Worm (Caenorhabditis elegans) whole organism, late embryonic: Measurements from ENCODE around the gene sam-4.

ENCODE experiments used
- C08G9.2 ChIP-seq: sonication (generic microtip); optimal IDR thresholded peaks from 2 replicates; lab custom pipeline; 2016; ENCODE audit warnings: mild to moderate bottlenecking, missing genetic modification characterization, moderate library complexity, missing compliant biosample characterization
- F13H6.1 ChIP-seq: sonication (generic microtip); optimal IDR thresholded peaks from 2 replicates; lab custom pipeline; 2016; ENCODE audit warnings: missing genetic modification characterization, missing compliant biosample characterization
- K02D7.2 ChIP-seq: sonication (generic microtip); optimal IDR thresholded peaks from 2 replicates; lab custom pipeline; 2017; ENCODE audit warnings: mild to moderate bottlenecking, missing genetic modification characterization, missing compliant biosample characterization
- ahr-1 ChIP-seq: sonication (generic microtip); optimal IDR thresholded peaks from 2 replicates; lab custom pipeline; 2016; ENCODE audit warnings: missing genetic modification characterization, missing compliant biosample characterization
- ama-1 ChIP-seq: fragments of 150-350 bp; optimal IDR thresholded peaks from 2 replicates; lab custom pipeline; 2014
- ceh-14 ChIP-seq: sonication (generic microtip); optimal IDR thresholded peaks from 2 replicates; lab custom pipeline; 2016; ENCODE audit warnings: missing genotype, missing genetic modification characterization, missing compliant biosample characterization
- ceh-18 ChIP-seq: sonication (generic microtip); optimal IDR thresholded peaks from 2 replicates; lab custom pipeline; 2016; ENCODE audit warnings: missing genetic modification characterization, missing compliant biosample characterization
- ceh-2 ChIP-seq: sonication (generic microtip); optimal IDR thresholded peaks from 2 replicates; lab custom pipeline; 2016; ENCODE audit warnings: missing genotype, missing genetic modification characterization, missing compliant biosample characterization
- ceh-22 ChIP-seq: sonication (generic microtip); optimal IDR thresholded peaks from 2 replicates; lab custom pipeline; 2017; ENCODE audit warnings: missing biosample characterization, missing genetic modification characterization
- ceh-31 ChIP-seq: sonication (generic microtip); optimal IDR thresholded peaks from 2 replicates; lab custom pipeline; 2016; ENCODE audit warnings: missing genetic modification characterization, missing compliant biosample characterization
- ceh-34 ChIP-seq: sonication (generic microtip); optimal IDR thresholded peaks from 2 replicates; lab custom pipeline; 2016; ENCODE audit warnings: mild to moderate bottlenecking, missing genetic modification characterization, missing compliant biosample characterization
- ceh-48 ChIP-seq: sonication (generic microtip); optimal IDR thresholded peaks from 2 replicates; lab custom pipeline; 2016; ENCODE audit warnings: missing genetic modification characterization, inconsistent platforms, missing compliant biosample characterization
- ceh-6 ChIP-seq: fragments of 200-800 bp; sonication (Bioruptor generic); optimal IDR thresholded peaks from 2 replicates; lab custom pipeline; 2018; ENCODE audit warnings: mild to moderate bottlenecking, missing genetic modification characterization, missing compliant biosample characterization
- dmd-4 ChIP-seq: sonication (generic microtip); optimal IDR thresholded peaks from 2 replicates; lab custom pipeline; 2016; ENCODE audit warnings: borderline replicate concordance, missing genetic modification characterization, missing compliant biosample characterization
- dve-1 ChIP-seq: sonication (generic microtip); optimal IDR thresholded peaks from 2 replicates; lab custom pipeline; 2017; ENCODE audit warnings: antibody characterized with exemption, mild to moderate bottlenecking, missing genetic modification characterization, missing compliant biosample characterization
- ets-4 ChIP-seq: sonication (generic microtip); optimal IDR thresholded peaks from 2 replicates; lab custom pipeline; 2016; ENCODE audit warnings: missing genetic modification characterization, missing compliant biosample characterization
- fkh-10 ChIP-seq: fragments of 150-350 bp; optimal IDR thresholded peaks from 2 replicates; lab custom pipeline; 2014; ENCODE audit warnings: missing biosample characterization, missing genetic modification reagents, missing genetic modification characterization
- fkh-6 ChIP-seq: sonication (generic microtip); optimal IDR thresholded peaks from 2 replicates; lab custom pipeline; 2016; ENCODE audit warnings: missing genetic modification characterization, missing compliant biosample characterization
- hlh-13 ChIP-seq: fragments of 200-800 bp; sonication (Bioruptor generic); optimal IDR thresholded peaks from 2 replicates; lab custom pipeline; 2018; ENCODE audit warnings: mild to moderate bottlenecking, missing genetic modification characterization, missing compliant biosample characterization
- hlh-6 ChIP-seq: sonication (generic microtip); optimal IDR thresholded peaks from 2 replicates; lab custom pipeline; 2016; ENCODE audit warnings: missing genotype, missing genetic modification characterization, missing compliant biosample characterization
- hlh-8 ChIP-seq: sonication (generic microtip); optimal IDR thresholded peaks from 2 replicates; lab custom pipeline; 2016; ENCODE audit warnings: missing genotype, missing genetic modification characterization, missing compliant biosample characterization
- lin-11 ChIP-seq: fragments of 200-800 bp; sonication (Bioruptor generic); optimal IDR thresholded peaks from 2 replicates; lab custom pipeline; 2018; ENCODE audit warnings: mild to moderate bottlenecking, missing genetic modification characterization, missing compliant biosample characterization
- mec-3 ChIP-seq: sonication (generic microtip); optimal IDR thresholded peaks from 2 replicates; lab custom pipeline; 2016; ENCODE audit warnings: borderline replicate concordance, missing genetic modification characterization, missing compliant biosample characterization
- nfya-1 ChIP-seq: sonication (generic microtip); optimal IDR thresholded peaks from 2 replicates; lab custom pipeline; 2017; ENCODE audit warnings: missing genetic modification characterization, mild to moderate bottlenecking, missing compliant biosample characterization, antibody characterized with exemption, moderate library complexity
- nhr-11 ChIP-seq: fragments of 150-350 bp; optimal IDR thresholded peaks from 2 replicates; lab custom pipeline; 2014; ENCODE audit warnings: missing biosample characterization, missing genetic modification characterization
- npax-4 ChIP-seq: sonication (generic microtip); optimal IDR thresholded peaks from 2 replicates; lab custom pipeline; 2016; ENCODE audit warnings: missing genetic modification characterization, missing compliant biosample characterization
- odd-2 ChIP-seq: sonication (generic microtip); optimal IDR thresholded peaks from 2 replicates; lab custom pipeline; 2017; ENCODE audit warnings: antibody characterized with exemption, mild to moderate bottlenecking, missing genetic modification characterization, missing compliant biosample characterization
- pat-9 ChIP-seq: fragments of 200-800 bp; sonication (Bioruptor generic); optimal IDR thresholded peaks from 2 replicates; lab custom pipeline; 2018; ENCODE audit warnings: mild to moderate bottlenecking, missing genetic modification characterization, moderate library complexity, missing compliant biosample characterization
- pax-1 ChIP-seq: fragments of 150-350 bp; optimal IDR thresholded peaks from 2 replicates; lab custom pipeline; 2014; ENCODE audit warnings: missing biosample characterization, missing genetic modification characterization
- pqm-1 ChIP-seq: sonication (generic microtip); optimal IDR thresholded peaks from 2 replicates; lab custom pipeline; 2016; ENCODE audit warnings: missing genetic modification characterization, missing compliant biosample characterization
- ref-2 ChIP-seq: sonication (generic microtip); optimal IDR thresholded peaks from 2 replicates; lab custom pipeline; 2016; ENCODE audit warnings: missing genetic modification characterization, missing compliant biosample characterization
- rnt-1 ChIP-seq: sonication (generic microtip); optimal IDR thresholded peaks from 2 replicates; lab custom pipeline; 2016; ENCODE audit warnings: missing genetic modification characterization, missing compliant biosample characterization
- sdc-2 ChIP-seq: sonication (generic microtip); optimal IDR thresholded peaks from 2 replicates; lab custom pipeline; 2016; ENCODE audit warnings: missing genotype, missing genetic modification characterization, missing compliant biosample characterization
- sox-2 ChIP-seq: fragments of 200-800 bp; sonication (Bioruptor generic); IDR thresholded peaks from 2 replicates; pipeline ENCODE4 v1.3.6; 2022; ENCODE audit warnings: missing genetic modification reagents, missing genetic modification characterization, missing compliant biosample characterization
- sox-4 ChIP-seq: sonication (generic microtip); optimal IDR thresholded peaks from 2 replicates; lab custom pipeline; 2017; ENCODE audit warnings: mild to moderate bottlenecking, missing genetic modification characterization, inconsistent platforms, missing compliant biosample characterization
- syd-9 ChIP-seq: sonication (generic microtip); optimal IDR thresholded peaks from 2 replicates; lab custom pipeline; 2016; ENCODE audit warnings: mild to moderate bottlenecking, missing genetic modification characterization, moderate library complexity, missing compliant biosample characterization
- tbx-2 ChIP-seq: sonication (generic microtip); optimal IDR thresholded peaks from 2 replicates; lab custom pipeline; 2016; ENCODE audit warnings: missing genetic modification characterization, missing compliant biosample characterization
- tbx-7 ChIP-seq: sonication (generic microtip); optimal IDR thresholded peaks from 2 replicates; lab custom pipeline; 2016; ENCODE audit warnings: missing genotype, missing genetic modification characterization, missing compliant biosample characterization
- ttx-3 ChIP-seq: sonication (generic microtip); optimal IDR thresholded peaks from 2 replicates; lab custom pipeline; 2016; ENCODE audit warnings: missing genetic modification reagents, missing genetic modification characterization, missing compliant biosample characterization
- unc-3 ChIP-seq, 2 experiments: fragments of 200-800 bp in 1 of 2; sonication (Bioruptor generic) in 1 of 2; sonication (generic microtip) in 1 of 2; conservative IDR thresholded peaks in 1 of 2; optimal IDR thresholded peaks in 1 of 2; 2 replicates each; pipeline versions ENCODE4 v1.3.6 to Lab custom; 2016 to 2022; ENCODE audit warnings: missing compliant biosample characterization in 2 of 2, missing genetic modification characterization in 2 of 2, missing genetic modification reagents in 1 of 2
- unc-86 ChIP-seq: sonication (generic microtip); optimal IDR thresholded peaks from 2 replicates; lab custom pipeline; 2016; ENCODE audit warnings: missing genetic modification characterization, missing compliant biosample characterization
- zip-5 ChIP-seq: sonication (generic microtip); optimal IDR thresholded peaks from 2 replicates; lab custom pipeline; 2016; ENCODE audit warnings: missing genetic modification characterization, missing compliant biosample characterization
- ztf-16 ChIP-seq: sonication (generic microtip); optimal IDR thresholded peaks from 2 replicates; lab custom pipeline; 2017; ENCODE audit warnings: missing genetic modification characterization, missing compliant biosample characterization

Gene sam-4

ce11 chrII:5649236-5650004, at the start of gene sam-4, which contains the start of the genes F59E12.17 and zyg-1:
Gene sam-4, minus strand, starts transcription at chrII:5649286.
Gene F59E12.17, minus strand, starts transcription at chrII:5649470.
Gene zyg-1, plus strand, starts transcription at chrII:5649748.
- TF ChIP-seq hlh-13, result no peak
- TF ChIP-seq zip-5, result peak; percentile 20
- TF ChIP-seq tbx-7 (tag; lab: Kevin White, UChicago), result peak; percentile 11
- TF ChIP-seq ztf-16 (tag; lab: Kevin White, UChicago), result no peak
- TF ChIP-seq fkh-10 (GFP tag; lab: Kevin White, UChicago), result no peak
- no peak for TF ChIP-seq sox-2
- peak; percentile 66 for TF ChIP-seq C08G9.2 (tag; lab: Kevin White, UChicago)
- peak; percentile 20 for TF ChIP-seq F13H6.1 (tag; lab: Kevin White, UChicago)
- TF ChIP-seq pat-9 (tag; lab: Kevin White, UChicago), result no peak
- TF ChIP-seq ceh-48 (tag; lab: Kevin White, UChicago), result peak; percentile 28
- peak; percentile 72 for TF ChIP-seq rnt-1
- no peak for TF ChIP-seq K02D7.2 (tag; lab: Kevin White, UChicago)
- TF ChIP-seq pax-1 (tag; lab: Kevin White, UChicago), result no peak
- no peak for TF ChIP-seq ahr-1 (tag; lab: Kevin White, UChicago)
- no peak for TF ChIP-seq lin-11 (tag; lab: Kevin White, UChicago)
- no peak for TF ChIP-seq syd-9 (tag; lab: Kevin White, UChicago)
- peak; percentile 38 for TF ChIP-seq ref-2
- TF ChIP-seq dve-1 (tag; lab: Kevin White, UChicago), result no peak
- no peak for TF ChIP-seq sdc-2 (tag; lab: Kevin White, UChicago)
- no peak for TF ChIP-seq ceh-6
- TF ChIP-seq ceh-18 (tag; lab: Kevin White, UChicago), result no peak
- TF ChIP-seq ets-4 (tag; lab: Kevin White, UChicago), result peak; percentile 83
- TF ChIP-seq ceh-22 (tag; lab: Kevin White, UChicago), result no peak
- no peak for TF ChIP-seq unc-3 (GFP tag; conservative IDR thresholded peaks at IDR 0.05; lab: Robert Waterston, UW)
- no peak for TF ChIP-seq unc-3 (tag; optimal IDR thresholded peaks at IDR 0.05; lab: Kevin White, UChicago)
- TF ChIP-seq pqm-1 (tag; lab: Kevin White, UChicago), result no peak
- TF ChIP-seq ceh-34 (tag; lab: Kevin White, UChicago), result no peak
- TF ChIP-seq unc-86 (tag; lab: Kevin White, UChicago), result no peak
- no peak for TF ChIP-seq ttx-3
- no peak for TF ChIP-seq hlh-8
- no peak for TF ChIP-seq hlh-6
- TF ChIP-seq ceh-31, result peak; percentile 90
- TF ChIP-seq nhr-11, result no peak
- TF ChIP-seq sox-4 (tag; lab: Kevin White, UChicago), result no peak
- no peak for TF ChIP-seq dmd-4 (tag; lab: Kevin White, UChicago)
- peak; percentile 54 for TF ChIP-seq nfya-1 (tag; lab: Kevin White, UChicago)
- peak; percentile 70 for TF ChIP-seq tbx-2 (tag; lab: Kevin White, UChicago)
- TF ChIP-seq mec-3 (tag; lab: Kevin White, UChicago), result no peak
- TF ChIP-seq npax-4 (tag; lab: Kevin White, UChicago), result no peak
- no peak for TF ChIP-seq odd-2 (tag; lab: Kevin White, UChicago)
- no peak for TF ChIP-seq fkh-6 (tag; lab: Kevin White, UChicago)
- TF ChIP-seq ceh-2, result peak; percentile 78
- peak; percentile 29 for TF ChIP-seq ceh-14 (tag; lab: Kevin White, UChicago)
- TF ChIP-seq ama-1 (lab: Kevin White, UChicago), result no peak
